Worm (Caenorhabditis elegans) whole organism, young adult: ENCODE results near the gene str-193.

Experiments
- B0019.2 ChIP-seq: fragments of 200-800 bp; sonication (Bioruptor generic); conservative IDR thresholded peaks from 2 replicates; pipeline ENCODE4 v1.3.6; 2022; ENCODE audit warnings: missing genetic modification reagents, missing genetic modification characterization, missing compliant biosample characterization
- B0261.1 ChIP-seq: sonication (generic microtip); optimal IDR thresholded peaks from 2 replicates; lab custom pipeline; 2016; ENCODE audit warnings: mild to moderate bottlenecking, missing genetic modification characterization, moderate library complexity, missing compliant biosample characterization
- T26A5.8 ChIP-seq: sonication (generic microtip); optimal IDR thresholded peaks from 2 replicates; lab custom pipeline; 2016; ENCODE audit warnings: missing genetic modification characterization, missing compliant biosample characterization
- ama-1 ChIP-seq, 3 experiments: fragments of 150-350 bp in 1 of 3; sonication (generic microtip) in 2 of 3; optimal IDR thresholded peaks; 2 replicates each; lab custom pipeline; 2014 to 2018; ENCODE audit warnings: missing biosample characterization in 2 of 3, missing genetic modification characterization in 2 of 3, missing genetic modification reagents in 2 of 3
- gei-17 ChIP-seq: fragments of 200-800 bp; sonication (Bioruptor generic); optimal IDR thresholded peaks from 2 replicates; lab custom pipeline; 2018; ENCODE audit warnings: mild to moderate bottlenecking, missing genetic modification characterization, missing compliant biosample characterization
- nfya-1 ChIP-seq: sonication (generic microtip); optimal IDR thresholded peaks from 2 replicates; lab custom pipeline; 2017; ENCODE audit warnings: antibody characterized with exemption, missing compliant biosample characterization, missing genetic modification characterization, borderline replicate concordance; ENCODE audit not compliant: insufficient read depth
- pha-4 ChIP-seq: fragments of 150-350 bp; sonication (generic microtip); optimal IDR thresholded peaks from 2 replicates; lab custom pipeline; 2014; ENCODE audit warnings: missing biosample characterization, missing genetic modification reagents, missing genetic modification characterization
- zfh-2 ChIP-seq: fragments of 200-800 bp; sonication (Bioruptor generic); conservative IDR thresholded peaks from 2 replicates; pipeline ENCODE4 v1.3.6; 2022; ENCODE audit warnings: missing genetic modification reagents, missing genetic modification characterization, missing compliant biosample characterization
- ztf-22 ChIP-seq: fragments of 200-800 bp; sonication (Bioruptor generic); optimal IDR thresholded peaks from 2 replicates; lab custom pipeline; 2018; ENCODE audit warnings: mild to moderate bottlenecking, missing genetic modification characterization, moderate library complexity, missing compliant biosample characterization

ce11 chrV:9835945-9836344, 14.3 kb upstream of the str-193 start, which contains the start of gene sru-38:
- TF ChIP-seq ztf-22 (GFP tag; lab: Kevin White, UChicago), result no peak
- no peak for TF ChIP-seq nfya-1 (tag; lab: Kevin White, UChicago)
- no peak for TF ChIP-seq T26A5.8 (tag; lab: Kevin White, UChicago)
- no peak for TF ChIP-seq ama-1 (optimal IDR thresholded peaks at IDR 0.05; lab: Kevin White, UChicago)
- TF ChIP-seq ama-1 (GFP tag; optimal IDR thresholded peaks at IDR 0.05; lab: Kevin White, UChicago), result no peak
- TF ChIP-seq B0019.2 (GFP tag; lab: Robert Waterston, UW), result no peak
- no peak for TF ChIP-seq pha-4 (tag; lab: Kevin White, UChicago)
- TF ChIP-seq gei-17 (GFP tag; lab: Kevin White, UChicago), result no peak
- TF ChIP-seq B0261.1 (tag; lab: Kevin White, UChicago), result no peak
- TF ChIP-seq zfh-2, result no peak
